Fruit fly (Drosophila melanogaster): ENCODE results near the gene Ssdp.

Ssdp gene

dm6 chr3R:18167416-18168237 lies 31.8 kb downstream of the Ssdp start, which contains the start of gene wrd:
Gene wrd (plus strand): TSS chr3R:18167757.
- no peak for TF ChIP-seq CG8478 (optimal IDR thresholded peaks at IDR 0.05)
- no peak for TF ChIP-seq Dll (optimal IDR thresholded peaks at IDR 0.05)
- TF ChIP-seq pan (optimal IDR thresholded peaks at IDR 0.05), result no peak
- no peak for TF ChIP-seq psq (optimal IDR thresholded peaks at IDR 0.05)
- no peak for TF ChIP-seq usp (GFP tag; optimal IDR thresholded peaks at IDR 0.05)
- TF ChIP-seq EcR (GFP tag; optimal IDR thresholded peaks at IDR 0.05), result no peak

- TF ChIP-seq CG8478 (optimal IDR thresholded peaks at IDR 0.05), result no peak
- no peak for TF ChIP-seq psq (optimal IDR thresholded peaks at IDR 0.05)
- no peak for TF ChIP-seq pan (optimal IDR thresholded peaks at IDR 0.05)
- TF ChIP-seq EcR (GFP tag; optimal IDR thresholded peaks at IDR 0.05), result no peak
- no peak for TF ChIP-seq usp (GFP tag; optimal IDR thresholded peaks at IDR 0.05)
- no peak for TF ChIP-seq Dll (optimal IDR thresholded peaks at IDR 0.05)
These were observed 32.3 kb downstream of the Ssdp start, which contains the start of the genes CG7215 and Prx5 for dm6 chr3R:18167173-18167415. Gene CG7215 (minus strand): TSS chr3R:18167273. Gene Prx5 (minus strand): TSS chr3R:18167273.

- TF ChIP-seq Dll (optimal IDR thresholded peaks at IDR 0.05) (no peak), psq (optimal IDR thresholded peaks at IDR 0.05) (no peak), pan (optimal IDR thresholded peaks at IDR 0.05) (no peak), CG8478 (optimal IDR thresholded peaks at IDR 0.05) (no peak), EcR (GFP tag; optimal IDR thresholded peaks at IDR 0.05) (no peak), usp (GFP tag; optimal IDR thresholded peaks at IDR 0.05) (no peak)
These were observed 33.1 kb downstream of the Ssdp start for dm6 chr3R:18166261-18166720.

dm6 chr3R:18164052-18164722 lies 35.2 kb downstream of the Ssdp start, which contains the start of the genes CG7218 and Cbp20:
Gene CG7218 (minus strand): TSS chr3R:18164397.
Gene Cbp20 (plus strand): TSS chr3R:18164661.
- TF ChIP-seq Dll (optimal IDR thresholded peaks at IDR 0.05) (no peak), pan (optimal IDR thresholded peaks at IDR 0.05) (no peak), psq (optimal IDR thresholded peaks at IDR 0.05) (no peak), EcR (GFP tag; optimal IDR thresholded peaks at IDR 0.05) (no peak), usp (GFP tag; optimal IDR thresholded peaks at IDR 0.05) (no peak)

- TF ChIP-seq usp (GFP tag; optimal IDR thresholded peaks at IDR 0.05), result no peak
- no peak for TF ChIP-seq pan (optimal IDR thresholded peaks at IDR 0.05)
- TF ChIP-seq Dll (optimal IDR thresholded peaks at IDR 0.05), result no peak
- no peak for TF ChIP-seq psq (optimal IDR thresholded peaks at IDR 0.05)
- no peak for TF ChIP-seq CG8478 (optimal IDR thresholded peaks at IDR 0.05)
- no peak for TF ChIP-seq EcR (GFP tag; optimal IDR thresholded peaks at IDR 0.05)
These were observed 39.1 kb downstream of the Ssdp start for dm6 chr3R:18160165-18160814.

dm6 chr3R:18158401-18158800 lies 41.0 kb downstream of the Ssdp start, which contains the start of gene CG14315:
Gene CG14315 (plus strand): TSS chr3R:18158701.
- no peak for TF ChIP-seq usp (GFP tag; optimal IDR thresholded peaks at IDR 0.05)

- no peak for TF ChIP-seq Dll (optimal IDR thresholded peaks at IDR 0.05)
- TF ChIP-seq pan (optimal IDR thresholded peaks at IDR 0.05), result no peak
- no peak for TF ChIP-seq CG8478 (optimal IDR thresholded peaks at IDR 0.05)
- TF ChIP-seq psq (optimal IDR thresholded peaks at IDR 0.05), result no peak
- no peak for TF ChIP-seq usp (GFP tag; optimal IDR thresholded peaks at IDR 0.05)
- TF ChIP-seq EcR (GFP tag; optimal IDR thresholded peaks at IDR 0.05), result no peak
These were observed 41.9 kb downstream of the Ssdp start for dm6 chr3R:18157459-18157858.

dm6 chr3R:18156608-18157007 lies 42.8 kb downstream of the Ssdp start:
- TF ChIP-seq EcR (GFP tag; optimal IDR thresholded peaks at IDR 0.05), result no peak
- no peak for TF ChIP-seq psq (optimal IDR thresholded peaks at IDR 0.05)
- TF ChIP-seq Dll (optimal IDR thresholded peaks at IDR 0.05), result no peak
- no peak for TF ChIP-seq CG8478 (optimal IDR thresholded peaks at IDR 0.05)
- TF ChIP-seq pan (optimal IDR thresholded peaks at IDR 0.05), result no peak
- no peak for TF ChIP-seq usp (GFP tag; optimal IDR thresholded peaks at IDR 0.05)

- TF ChIP-seq CG8478 (optimal IDR thresholded peaks at IDR 0.05), result no peak
- no peak for TF ChIP-seq Dll (optimal IDR thresholded peaks at IDR 0.05)
- TF ChIP-seq EcR (GFP tag; optimal IDR thresholded peaks at IDR 0.05), result no peak
- no peak for TF ChIP-seq pan (optimal IDR thresholded peaks at IDR 0.05)
- no peak for TF ChIP-seq psq (optimal IDR thresholded peaks at IDR 0.05)
- TF ChIP-seq usp (GFP tag; optimal IDR thresholded peaks at IDR 0.05), result no peak
These were observed 45.7 kb downstream of the Ssdp start for dm6 chr3R:18153698-18154097.

dm6 chr3R:18151820-18152219 lies 47.6 kb downstream of the Ssdp start, which contains the start of gene CG14316:
Gene CG14316 (plus strand): TSS chr3R:18152120.
- TF ChIP-seq CG8478 (optimal IDR thresholded peaks at IDR 0.05), result no peak

- TF ChIP-seq EcR (GFP tag; optimal IDR thresholded peaks at IDR 0.05) (no peak), CG8478 (optimal IDR thresholded peaks at IDR 0.05) (no peak), Dll (optimal IDR thresholded peaks at IDR 0.05) (no peak), usp (GFP tag; optimal IDR thresholded peaks at IDR 0.05) (no peak), psq (optimal IDR thresholded peaks at IDR 0.05) (no peak), pan (optimal IDR thresholded peaks at IDR 0.05) (no peak)
These were observed 52.8 kb downstream of the Ssdp start for dm6 chr3R:18146629-18147028.

- no peak for TF ChIP-seq Dll (optimal IDR thresholded peaks at IDR 0.05)
- no peak for TF ChIP-seq psq (optimal IDR thresholded peaks at IDR 0.05)
- TF ChIP-seq EcR (GFP tag; optimal IDR thresholded peaks at IDR 0.05), result no peak
- no peak for TF ChIP-seq CG8478 (optimal IDR thresholded peaks at IDR 0.05)
These were observed 54.5 kb downstream of the Ssdp start for dm6 chr3R:18144853-18145252.
